Worm (Caenorhabditis elegans): Measurements from ENCODE around the gene F23H12.5.

DNA sequence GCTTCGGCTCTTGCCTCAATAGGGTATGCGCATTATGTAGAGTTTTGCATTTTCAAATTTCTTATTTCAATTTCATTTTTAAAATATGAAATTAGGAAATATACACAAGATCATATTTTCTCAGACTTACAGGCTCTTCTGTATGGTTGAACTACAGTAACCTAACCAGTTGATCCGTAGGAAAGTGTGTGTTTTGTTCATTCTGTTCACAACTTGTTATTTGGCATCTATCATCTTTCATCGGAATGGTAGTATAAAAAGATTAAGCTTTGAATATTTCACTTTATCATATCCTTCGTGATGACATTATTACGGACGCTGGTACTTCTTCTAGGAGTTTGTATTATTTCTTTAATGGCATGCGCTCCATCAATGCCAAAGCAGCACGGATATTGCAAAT is 47.5 kb downstream of the F23H12.5 start, which contains the start of gene K01D12.10:
- TF ChIP-seq snpc-4 (tag; optimal IDR thresholded peaks at IDR 0.05) (no peak), blmp-1 (tag; optimal IDR thresholded peaks at IDR 0.05) (no peak), elt-1 (tag; optimal IDR thresholded peaks at IDR 0.05; ENCODE audit: borderline replicate concordance, insufficient read depth) (no peak), ces-1 (GFP tag; optimal IDR thresholded peaks at IDR 0.05) (no peak), nhr-12 (tag; optimal IDR thresholded peaks at IDR 0.05) (no peak)

Data from whole organism, mixed stage, embryonic.